Worm (Caenorhabditis elegans) whole organism, young adult: ENCODE measurements around the gene F43D2.7.
A peak's percentile ranks its signal among the peaks of the same experiment; 100 is the strongest.

Source experiments
- B0035.1 ChIP-seq: sonication (generic microtip); optimal IDR thresholded peaks from 2 replicates; lab custom pipeline; 2016; ENCODE audit warnings: missing genetic modification characterization, mild to moderate bottlenecking, missing compliant biosample characterization, missing genotype, missing genetic modification reagents
- B0336.3 ChIP-seq: fragments of 200-800 bp; sonication (Bioruptor generic); IDR thresholded peaks from 2 replicates; pipeline ENCODE4 v1.3.6; 2022; ENCODE audit warnings: missing genetic modification characterization, missing compliant biosample characterization
- C06A6.2 ChIP-seq: fragments of 200-800 bp; sonication (Bioruptor generic); conservative IDR thresholded peaks from 2 replicates; pipeline ENCODE4 v1.3.6; 2022; ENCODE audit warnings: missing genetic modification characterization, missing compliant biosample characterization
- D2030.7 ChIP-seq: fragments of 200-800 bp; sonication (Bioruptor generic); IDR thresholded peaks from 2 replicates; pipeline ENCODE4 v1.3.6; 2022; ENCODE audit warnings: missing genetic modification reagents, missing genetic modification characterization, missing compliant biosample characterization
- F10E7.11 ChIP-seq: sonication (generic microtip); optimal IDR thresholded peaks from 2 replicates; lab custom pipeline; 2017; ENCODE audit warnings: mild to moderate bottlenecking, missing genetic modification characterization, moderate library complexity, missing compliant biosample characterization
- F22D6.2 ChIP-seq: sonication (generic microtip); optimal IDR thresholded peaks from 2 replicates; lab custom pipeline; 2016; ENCODE audit warnings: mild to moderate bottlenecking, missing genetic modification characterization, missing compliant biosample characterization
- F23B12.7 ChIP-seq: sonication (generic microtip); optimal IDR thresholded peaks from 2 replicates; lab custom pipeline; 2017; ENCODE audit warnings: missing genetic modification characterization, mild to moderate bottlenecking, missing compliant biosample characterization, antibody characterized with exemption, moderate library complexity; ENCODE audit not compliant: insufficient read depth
- F57A8.1 ChIP-seq: fragments of 200-800 bp; sonication (Bioruptor generic); optimal IDR thresholded peaks from 2 replicates; lab custom pipeline; 2018; ENCODE audit warnings: mild to moderate bottlenecking, missing genetic modification characterization, moderate library complexity, missing compliant biosample characterization
- F57C9.4 ChIP-seq: sonication (generic microtip); optimal IDR thresholded peaks from 2 replicates; lab custom pipeline; 2017; ENCODE audit warnings: mild to moderate bottlenecking, missing genetic modification characterization, missing compliant biosample characterization
- Y53F4B.3 ChIP-seq: fragments of 200-800 bp; sonication (Bioruptor generic); IDR thresholded peaks from 2 replicates; pipeline ENCODE4 v1.3.6; 2022; ENCODE audit warnings: missing genetic modification reagents, missing genetic modification characterization, missing compliant biosample characterization
- Y95B8A.8 ChIP-seq: fragments of 200-800 bp; sonication (Bioruptor generic); IDR thresholded peaks from 2 replicates; pipeline ENCODE4 v1.3.6; 2022; ENCODE audit warnings: missing genetic modification reagents, missing genetic modification characterization, missing compliant biosample characterization
- ama-1 ChIP-seq, 3 experiments: fragments of 150-350 bp in 1 of 3; sonication (generic microtip) in 2 of 3; optimal IDR thresholded peaks; 2 replicates each; lab custom pipeline; 2014 to 2018; ENCODE audit warnings: missing biosample characterization in 2 of 3, missing genetic modification characterization in 2 of 3, missing genetic modification reagents in 2 of 3
- attf-3 ChIP-seq: fragments of 200-800 bp; sonication (Bioruptor generic); conservative IDR thresholded peaks from 2 replicates; pipeline ENCODE4 v1.3.6; 2022; ENCODE audit warnings: missing genetic modification reagents, missing genetic modification characterization, missing compliant biosample characterization
- attf-5 ChIP-seq: fragments of 200-800 bp; sonication (Bioruptor generic); optimal IDR thresholded peaks from 2 replicates; lab custom pipeline; 2018; ENCODE audit warnings: mild to moderate bottlenecking, missing genetic modification characterization, missing compliant biosample characterization
- bed-1 ChIP-seq: fragments of 200-800 bp; sonication (Bioruptor generic); IDR thresholded peaks from 2 replicates; pipeline ENCODE4 v1.3.6; 2022; ENCODE audit warnings: missing genetic modification reagents, missing genetic modification characterization, missing compliant biosample characterization
- cebp-2 ChIP-seq: fragments of 200-800 bp; sonication (Bioruptor generic); IDR thresholded peaks from 2 replicates; pipeline ENCODE4 v1.3.6; 2022; ENCODE audit warnings: missing genetic modification characterization, missing compliant biosample characterization
- dpff-1 ChIP-seq: sonication (generic microtip); optimal IDR thresholded peaks from 2 replicates; lab custom pipeline; 2017; ENCODE audit warnings: mild to moderate bottlenecking, missing genetic modification characterization, missing compliant biosample characterization
- dpl-1 ChIP-seq: fragments of 150-350 bp; optimal IDR thresholded peaks from 2 replicates; lab custom pipeline; 2014; ENCODE audit warnings: missing biosample characterization, missing genetic modification reagents, missing genetic modification characterization
- efl-1 ChIP-seq: fragments of 150-350 bp; optimal IDR thresholded peaks from 2 replicates; lab custom pipeline; 2014; ENCODE audit warnings: missing biosample characterization, missing genetic modification reagents, missing genetic modification characterization
- egrh-3 ChIP-seq: fragments of 200-800 bp; sonication (Bioruptor generic); IDR thresholded peaks from 2 replicates; pipeline ENCODE4 v1.3.6; 2022; ENCODE audit warnings: missing genetic modification reagents, missing genetic modification characterization, missing compliant biosample characterization
- fkh-3 ChIP-seq: sonication (generic microtip); optimal IDR thresholded peaks from 2 replicates; lab custom pipeline; 2016; ENCODE audit warnings: mild to moderate bottlenecking, missing genetic modification characterization, missing compliant biosample characterization
- gei-17 ChIP-seq: fragments of 200-800 bp; sonication (Bioruptor generic); optimal IDR thresholded peaks from 2 replicates; lab custom pipeline; 2018; ENCODE audit warnings: mild to moderate bottlenecking, missing genetic modification characterization, missing compliant biosample characterization
- him-1 ChIP-seq: sonication (generic microtip); optimal IDR thresholded peaks from 2 replicates; lab custom pipeline; 2016; ENCODE audit warnings: missing genotype, missing genetic modification reagents, missing genetic modification characterization, missing compliant biosample characterization
- hmg-1.2 ChIP-seq: fragments of 200-800 bp; sonication (Bioruptor generic); IDR thresholded peaks from 2 replicates; pipeline ENCODE4 v1.3.6; 2022; ENCODE audit warnings: missing genetic modification reagents, missing genetic modification characterization, missing compliant biosample characterization
- hrde-1 ChIP-seq: sonication (generic microtip); optimal IDR thresholded peaks from 2 replicates; lab custom pipeline; 2016; ENCODE audit warnings: missing genetic modification characterization, mild to moderate bottlenecking, missing compliant biosample characterization, moderate library complexity, missing genotype, missing genetic modification reagents, borderline replicate concordance
- lag-1 ChIP-seq: fragments of 200-800 bp; sonication (Bioruptor generic); IDR thresholded peaks from 2 replicates; pipeline ENCODE4 v1.3.6; 2022; ENCODE audit warnings: missing genetic modification reagents, missing genetic modification characterization, missing compliant biosample characterization
- lir-1 ChIP-seq: fragments of 200-800 bp; sonication (Bioruptor generic); conservative IDR thresholded peaks from 2 replicates; pipeline ENCODE4 v1.3.6; 2022; ENCODE audit warnings: missing genetic modification reagents, missing genetic modification characterization, missing compliant biosample characterization
- mcd-1 ChIP-seq: fragments of 200-800 bp; sonication (Bioruptor generic); IDR thresholded peaks from 2 replicates; pipeline ENCODE4 v1.3.6; 2022; ENCODE audit warnings: missing genetic modification reagents, missing genetic modification characterization, missing compliant biosample characterization
- mel-28 ChIP-seq: sonication (generic microtip); optimal IDR thresholded peaks from 2 replicates; lab custom pipeline; 2016; ENCODE audit warnings: borderline replicate concordance, mild to moderate bottlenecking, missing genetic modification characterization, missing compliant biosample characterization
- mxl-1 ChIP-seq: sonication (generic microtip); optimal IDR thresholded peaks from 2 replicates; lab custom pipeline; 2016; ENCODE audit warnings: missing genetic modification characterization, missing compliant biosample characterization
- nfya-1 ChIP-seq: sonication (generic microtip); optimal IDR thresholded peaks from 2 replicates; lab custom pipeline; 2017; ENCODE audit warnings: antibody characterized with exemption, missing compliant biosample characterization, missing genetic modification characterization, borderline replicate concordance; ENCODE audit not compliant: insufficient read depth
- nhr-120 ChIP-seq: fragments of 200-800 bp; sonication (Bioruptor generic); IDR thresholded peaks from 2 replicates; pipeline ENCODE4 v1.3.6; 2022; ENCODE audit warnings: missing genetic modification characterization, missing compliant biosample characterization
- nhr-27 ChIP-seq: fragments of 200-800 bp; sonication (Bioruptor generic); optimal IDR thresholded peaks from 2 replicates; lab custom pipeline; 2018; ENCODE audit warnings: mild to moderate bottlenecking, missing genetic modification characterization, moderate library complexity, missing compliant biosample characterization
- nhr-90 ChIP-seq: sonication (generic microtip); optimal IDR thresholded peaks from 2 replicates; lab custom pipeline; 2016; ENCODE audit warnings: missing genotype, mild to moderate bottlenecking, missing genetic modification characterization, missing compliant biosample characterization
- rec-8 ChIP-seq, 2 experiments: sonication (generic microtip); optimal IDR thresholded peaks; 2 replicates each; lab custom pipeline; 2016; ENCODE audit warnings: mild to moderate bottlenecking in 2 of 2, missing genetic modification characterization in 2 of 2, missing genetic modification reagents in 2 of 2, missing genotype in 2 of 2, missing biosample characterization in 1 of 2, missing compliant biosample characterization in 1 of 2, moderate library complexity in 1 of 2
- repo-1 ChIP-seq: sonication (generic microtip); optimal IDR thresholded peaks from 2 replicates; lab custom pipeline; 2017; ENCODE audit warnings: mild to moderate bottlenecking, missing genetic modification characterization, missing compliant biosample characterization
- rpc-1 ChIP-seq, 2 experiments: fragments of 150-350 bp in 1 of 2; sonication (generic microtip) in 1 of 2; optimal IDR thresholded peaks; 2 replicates each; lab custom pipeline; 2014 to 2018; ENCODE audit warnings: missing biosample characterization in 1 of 2, missing genetic modification characterization in 1 of 2, missing genetic modification reagents in 1 of 2, missing genotype in 1 of 2
- sea-2 ChIP-seq: fragments of 200-800 bp; sonication (Bioruptor generic); IDR thresholded peaks from 2 replicates; pipeline ENCODE4 v1.3.6; 2022; ENCODE audit warnings: missing genetic modification characterization, missing compliant biosample characterization
- snpc-1.3 ChIP-seq: sonication (generic microtip); optimal IDR thresholded peaks from 2 replicates; lab custom pipeline; 2017; ENCODE audit warnings: missing genetic modification characterization, mild to moderate bottlenecking, missing compliant biosample characterization, antibody characterized with exemption, moderate library complexity, missing genotype, missing genetic modification reagents; ENCODE audit not compliant: insufficient read depth
- snpc-3.4 ChIP-seq: sonication (generic microtip); optimal IDR thresholded peaks from 2 replicates; lab custom pipeline; 2017; ENCODE audit warnings: missing genetic modification characterization, mild to moderate bottlenecking, missing compliant biosample characterization, antibody characterized with exemption, moderate library complexity, missing genotype, missing genetic modification reagents
- snpc-4 ChIP-seq, 5 experiments: fragments of 150-350 bp in 1 of 5; sonication (generic microtip) in 4 of 5; optimal IDR thresholded peaks; 2 replicates each; lab custom pipeline; 2014 to 2018; ENCODE audit warnings: missing genetic modification characterization in 5 of 5, missing biosample characterization in 3 of 5, antibody characterized with exemption in 2 of 5, mild to moderate bottlenecking in 2 of 5, missing compliant biosample characterization in 2 of 5, missing genotype in 2 of 5, moderate library complexity in 2 of 5, missing genetic modification reagents in 1 of 5
- sptf-2 ChIP-seq: fragments of 200-800 bp; sonication (Bioruptor generic); optimal IDR thresholded peaks from 2 replicates; lab custom pipeline; 2018; ENCODE audit warnings: mild to moderate bottlenecking, missing genetic modification characterization, missing compliant biosample characterization
- ztf-25 ChIP-seq: fragments of 200-800 bp; sonication (Bioruptor generic); IDR thresholded peaks from 2 replicates; pipeline ENCODE4 v1.3.6; 2022; ENCODE audit warnings: missing genetic modification reagents, missing genetic modification characterization, missing compliant biosample characterization
- ztf-3 ChIP-seq: fragments of 200-800 bp; sonication (Bioruptor generic); optimal IDR thresholded peaks from 2 replicates; lab custom pipeline; 2018; ENCODE audit warnings: mild to moderate bottlenecking, missing genetic modification characterization, missing compliant biosample characterization

Gene F43D2.7

ce11 chrV:14688097-14688912 lies 48.3 kb upstream of the F43D2.7 start, which contains the start of gene C47E8.11 (continued):
- TF ChIP-seq F57C9.4 (no peak), attf-5 (peak; percentile 26), him-1 (no peak), gei-17 (peak; percentile 42), nhr-90 (tag; lab: Kevin White, UChicago) (no peak), cebp-2 (GFP tag; lab: Robert Waterston, UW) (0 out of 2 replicates have a peak, but pooled peaks have one; percentile 40), D2030.7 (GFP tag; lab: Robert Waterston, UW) (peak; percentile 39; the same call in 1 of the 2 replicates), bed-1 (no peak), rec-8 (tag; optimal IDR thresholded peaks at IDR 0.05; lab: Kevin White, UChicago) (no peak), F23B12.7 (tag; lab: Kevin White, UChicago) (peak; percentile 44), Y53F4B.3 (GFP tag; lab: Robert Waterston, UW) (no peak), fkh-3 (tag; lab: Kevin White, UChicago) (no peak), efl-1 (GFP tag; lab: Kevin White, UChicago) (peak; percentile 19), dpl-1 (no peak), hmg-1.2 (GFP tag; lab: Robert Waterston, UW) (peak; percentile 36; the same call in 1 of the 2 replicates), attf-3 (no peak), B0336.3 (peak; percentile 86), ztf-25 (GFP tag; lab: Robert Waterston, UW) (no peak), mcd-1 (GFP tag; lab: Robert Waterston, UW) (peak; percentile 66), mel-28 (no peak), rpc-1 (optimal IDR thresholded peaks at IDR 0.05; lab: Kevin White, UChicago) (no peak), rpc-1 (tag; optimal IDR thresholded peaks at IDR 0.05; lab: Kevin White, UChicago) (no peak), sptf-2 (GFP tag; lab: Kevin White, UChicago) (peak; percentile 16), F22D6.2 (tag; lab: Kevin White, UChicago) (no peak), egrh-3 (GFP tag; lab: Robert Waterston, UW) (no peak), sea-2 (GFP tag; lab: Robert Waterston, UW) (no peak), ztf-3 (GFP tag; lab: Kevin White, UChicago) (no peak), hrde-1 (peak; percentile 21), dpff-1 (tag; lab: Kevin White, UChicago) (no peak), snpc-4 (GFP tag; optimal IDR thresholded peaks at IDR 0.05; lab: Kevin White, UChicago) (peak; percentile 3), snpc-4 (tag; optimal IDR thresholded peaks at IDR 0.05; lab: Kevin White, UChicago) (peak in 2 of 4 experiments; percentile 39 to 74), mxl-1 (tag; lab: Kevin White, UChicago) (no peak), Y95B8A.8 (GFP tag; lab: Robert Waterston, UW) (no peak; the same call in 1 of the 2 replicates), nfya-1 (tag; lab: Kevin White, UChicago) (no peak), nhr-120 (GFP tag; lab: Robert Waterston, UW) (no peak), F10E7.11 (tag; lab: Kevin White, UChicago) (peak; percentile 85), lir-1 (GFP tag; lab: Robert Waterston, UW) (no peak), C06A6.2 (GFP tag; lab: Robert Waterston, UW) (peak; percentile 48; the same call in 1 of the 2 replicates), snpc-1.3 (tag; lab: Kevin White, UChicago) (peak; percentile 82), repo-1 (tag; lab: Kevin White, UChicago) (peak; percentile 80), lag-1 (GFP tag; lab: Robert Waterston, UW) (peak; percentile 6; the same call in 1 of the 2 replicates), B0035.1 (tag; lab: Kevin White, UChicago) (no peak), F57A8.1 (GFP tag; lab: Kevin White, UChicago) (no peak), nhr-27 (tag; lab: Kevin White, UChicago) (no peak), snpc-3.4 (peak; percentile 88), ama-1 (optimal IDR thresholded peaks at IDR 0.05; lab: Kevin White, UChicago) (peak; percentile 92), ama-1 (GFP tag; optimal IDR thresholded peaks at IDR 0.05; lab: Kevin White, UChicago) (peak; percentile 57 to 77)
